Fruit fly (Drosophila melanogaster) whole organism, adult: Measurements from ENCODE around the gene Vml.

Source experiments
- CG1620 ChIP-seq: fragments of 200-800 bp; sonication (Bioruptor generic); optimal IDR thresholded peaks from 2 replicates; lab custom pipeline; 2016; ENCODE audit warnings: missing biosample characterization, missing genetic modification characterization
- CG7101 ChIP-seq: fragments of 200-800 bp; sonication (Bioruptor generic); optimal IDR thresholded peaks from 2 replicates; lab custom pipeline; 2018; ENCODE audit warnings: missing biosample characterization, mild to moderate bottlenecking, missing genetic modification characterization, moderate library complexity
- kay ChIP-seq: fragments of 200-800 bp; sonication (Bioruptor generic); peaks from one replicate; lab custom pipeline; 2016; ENCODE audit warnings: missing biosample characterization, missing genetic modification characterization, borderline replicate concordance
- ovo ChIP-seq: fragments of 200-800 bp; sonication (Bioruptor generic); optimal IDR thresholded peaks from 2 replicates; lab custom pipeline; 2016; ENCODE audit warnings: missing biosample characterization, missing genetic modification characterization
- pad ChIP-seq: fragments of 200-800 bp; sonication (Bioruptor generic); optimal IDR thresholded peaks from 3 replicates; lab custom pipeline; 2017; ENCODE audit warnings: missing biosample characterization, missing genetic modification characterization, mild to moderate bottlenecking, moderate library complexity, missing genetic modification reagents
- toe ChIP-seq: fragments of 200-800 bp; sonication (Bioruptor generic); optimal IDR thresholded peaks from 2 replicates; lab custom pipeline; 2016; ENCODE audit warnings: missing biosample characterization, missing genetic modification characterization

DNA sequence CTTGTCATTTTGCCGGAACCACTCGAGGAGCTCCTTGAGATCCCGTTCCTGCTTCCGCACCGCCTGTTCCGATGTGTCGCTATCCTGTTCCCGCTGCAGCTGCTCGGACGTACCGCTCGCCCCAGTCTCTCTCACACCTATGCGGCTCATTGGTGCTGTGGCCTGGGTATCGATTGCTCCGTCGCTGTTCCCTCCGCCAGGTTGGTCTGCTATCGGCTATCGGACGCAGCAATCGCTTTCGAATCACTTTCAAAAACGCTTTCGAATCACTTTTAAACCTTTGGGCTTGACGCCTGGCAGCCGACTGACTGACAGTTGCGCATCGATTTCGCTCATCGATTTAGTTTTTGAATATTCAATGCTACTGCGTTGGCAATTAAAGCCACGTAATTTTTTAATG lies 23.9 kb upstream of the Vml start, which contains the start of gene CG3191:
- no peak for TF ChIP-seq kay
- TF ChIP-seq CG1620 (GFP tag; lab: Kevin White, UChicago), result no peak
- TF ChIP-seq pad, result no peak
- TF ChIP-seq CG7101 (tag; lab: Kevin White, UChicago), result no peak
- TF ChIP-seq toe, result no peak
- no peak for TF ChIP-seq ovo (GFP tag; lab: Kevin White, UChicago)
